Fruit fly (Drosophila melanogaster) whole organism, prepupa: ENCODE data around the gene Polr2H.
A peak's percentile ranks its signal among the peaks of the same experiment; 100 is the strongest.

Experiments
- Blimp-1 ChIP-seq: fragments of 200-800 bp; sonication (Bioruptor generic); optimal IDR thresholded peaks from 3 replicates; lab custom pipeline; 2017; ENCODE audit warnings: missing biosample characterization, missing genetic modification characterization, mild to moderate bottlenecking, moderate library complexity, missing genetic modification reagents
- CG10631 ChIP-seq: fragments of 200-800 bp; sonication (Bioruptor generic); optimal IDR thresholded peaks from 2 replicates; lab custom pipeline; 2016; ENCODE audit warnings: missing biosample characterization, missing genetic modification characterization
- CG11294 ChIP-seq: fragments of 200-800 bp; sonication (Bioruptor generic); IDR thresholded peaks from 2 replicates; pipeline ENCODE4 v1.3.6; 2022; ENCODE audit warnings: missing biosample characterization, missing genetic modification characterization
- CG11762 ChIP-seq: fragments of 200-800 bp; sonication (Bioruptor generic); optimal IDR thresholded peaks from 3 replicates; lab custom pipeline; 2016; ENCODE audit warnings: missing biosample characterization, missing genetic modification characterization; ENCODE audit not compliant: insufficient read depth
- CG11902 ChIP-seq: fragments of 200-800 bp; sonication (Bioruptor generic); optimal IDR thresholded peaks from 3 replicates; lab custom pipeline; 2016; ENCODE audit warnings: missing biosample characterization, missing genetic modification characterization
- CG15336 ChIP-seq: fragments of 200-800 bp; sonication (Bioruptor generic); IDR thresholded peaks from 2 replicates; pipeline ENCODE4 v1.3.6; 2022; ENCODE audit warnings: missing biosample characterization, missing genetic modification characterization
- CG1621 ChIP-seq: fragments of 200-800 bp; sonication (Bioruptor generic); optimal IDR thresholded peaks from 3 replicates; lab custom pipeline; 2018; ENCODE audit warnings: missing biosample characterization, mild to moderate bottlenecking, missing genetic modification characterization
- CG16779 ChIP-seq: fragments of 200-800 bp; sonication (Bioruptor generic); optimal IDR thresholded peaks from 3 replicates; lab custom pipeline; 2017; ENCODE audit warnings: missing biosample characterization, mild to moderate bottlenecking, missing genetic modification characterization
- CG3032 ChIP-seq: fragments of 200-800 bp; optimal IDR thresholded peaks from 2 replicates; lab custom pipeline; 2019; ENCODE audit warnings: missing biosample characterization, mild to moderate bottlenecking, missing genetic modification characterization, moderate library complexity
- CG34406 ChIP-seq: fragments of 200-800 bp; sonication (Bioruptor generic); optimal IDR thresholded peaks from 3 replicates; lab custom pipeline; 2016; ENCODE audit warnings: missing biosample characterization, missing genetic modification characterization
- CG3919 ChIP-seq: fragments of 200-800 bp; sonication (Bioruptor generic); optimal IDR thresholded peaks from 3 replicates; lab custom pipeline; 2016; ENCODE audit warnings: missing biosample characterization, missing genetic modification characterization
- CG6163 ChIP-seq: fragments of 200-800 bp; sonication (Bioruptor generic); IDR thresholded peaks from 3 replicates; pipeline ENCODE4 v1.3.6; 2022; ENCODE audit warnings: missing biosample characterization, missing genetic modification characterization
- CG6792 ChIP-seq: fragments of 200-800 bp; sonication (Bioruptor generic); optimal IDR thresholded peaks from 3 replicates; lab custom pipeline; 2016; ENCODE audit warnings: missing biosample characterization, missing genetic modification characterization
- CG8632 ChIP-seq: fragments of 200-800 bp; sonication (Bioruptor generic); optimal IDR thresholded peaks from 3 replicates; lab custom pipeline; 2016; ENCODE audit warnings: missing biosample characterization, missing genetic modification characterization
- CG9139 ChIP-seq: fragments of 200-800 bp; sonication (Bioruptor generic); optimal IDR thresholded peaks from 3 replicates; lab custom pipeline; 2017; ENCODE audit warnings: missing biosample characterization, mild to moderate bottlenecking, missing genetic modification characterization
- Eip78C ChIP-seq: fragments of 200-800 bp; sonication (Bioruptor generic); peaks from one replicate; lab custom pipeline; 2016; ENCODE audit warnings: missing biosample characterization, missing genetic modification characterization
- Ets21C ChIP-seq: fragments of 200-800 bp; sonication (Bioruptor generic); optimal IDR thresholded peaks from 3 replicates; lab custom pipeline; 2016; ENCODE audit warnings: missing biosample characterization, missing genetic modification characterization
- Ets96B ChIP-seq: fragments of 200-800 bp; optimal IDR thresholded peaks from 2 replicates; lab custom pipeline; 2019; ENCODE audit warnings: missing biosample characterization, mild to moderate bottlenecking, missing genetic modification characterization, moderate library complexity
- Gug ChIP-seq: fragments of 200-800 bp; sonication (Bioruptor generic); IDR thresholded peaks from 2 replicates; pipeline ENCODE4 v1.3.6; 2022; ENCODE audit warnings: missing biosample characterization, missing genetic modification characterization
- Hr4 ChIP-seq: fragments of 200-800 bp; sonication (Bioruptor generic); optimal IDR thresholded peaks from 3 replicates; lab custom pipeline; 2016; ENCODE audit warnings: missing biosample characterization, missing genetic modification characterization
- Lpt ChIP-seq: fragments of 200-800 bp; sonication (Bioruptor generic); optimal IDR thresholded peaks from 3 replicates; lab custom pipeline; 2016; ENCODE audit warnings: missing biosample characterization, missing genetic modification characterization
- Met ChIP-seq: fragments of 200-800 bp; sonication (Bioruptor generic); optimal IDR thresholded peaks from 3 replicates; lab custom pipeline; 2016; ENCODE audit warnings: missing biosample characterization, missing genetic modification characterization
- OdsH ChIP-seq: fragments of 200-800 bp; sonication (Bioruptor generic); optimal IDR thresholded peaks from 3 replicates; lab custom pipeline; 2016; ENCODE audit warnings: missing biosample characterization, missing genetic modification characterization
- Sox102F ChIP-seq: fragments of 200-800 bp; sonication (Bioruptor generic); optimal IDR thresholded peaks from 2 replicates; lab custom pipeline; 2016; ENCODE audit warnings: missing biosample characterization, mild to moderate bottlenecking, missing genetic modification characterization
- Sox14 ChIP-seq: fragments of 200-800 bp; sonication (Bioruptor generic); optimal IDR thresholded peaks from 3 replicates; lab custom pipeline; 2016; ENCODE audit warnings: missing biosample characterization, missing genetic modification characterization
- achi ChIP-seq: fragments of 200-800 bp; sonication (Bioruptor generic); optimal IDR thresholded peaks from 3 replicates; lab custom pipeline; 2016; ENCODE audit warnings: missing biosample characterization, missing genetic modification characterization
- acj6 ChIP-seq: fragments of 200-800 bp; sonication (Bioruptor generic); optimal IDR thresholded peaks from 3 replicates; lab custom pipeline; 2016; ENCODE audit warnings: missing biosample characterization, missing genetic modification characterization
- dac ChIP-seq: fragments of 200-800 bp; sonication (Bioruptor generic); optimal IDR thresholded peaks from 2 replicates; lab custom pipeline; 2017; ENCODE audit warnings: missing biosample characterization, mild to moderate bottlenecking, missing genetic modification characterization
- dsx ChIP-seq: fragments of 200-800 bp; optimal IDR thresholded peaks from 3 replicates; lab custom pipeline; 2019; ENCODE audit warnings: missing biosample characterization, mild to moderate bottlenecking, missing genetic modification characterization, moderate library complexity; ENCODE audit not compliant: poor library complexity, severe bottlenecking
- esn ChIP-seq: fragments of 200-800 bp; sonication (Bioruptor generic); optimal IDR thresholded peaks from 2 replicates; lab custom pipeline; 2016; ENCODE audit warnings: missing biosample characterization, mild to moderate bottlenecking, missing genetic modification characterization, moderate library complexity
- fd59A ChIP-seq: fragments of 200-800 bp; sonication (Bioruptor generic); optimal IDR thresholded peaks from 2 replicates; lab custom pipeline; 2017; ENCODE audit warnings: missing biosample characterization, mild to moderate bottlenecking, missing genetic modification characterization, missing genetic modification reagents
- fkh ChIP-seq: fragments of 200-800 bp; sonication (Bioruptor generic); optimal IDR thresholded peaks from 3 replicates; lab custom pipeline; 2017; ENCODE audit warnings: missing biosample characterization, mild to moderate bottlenecking, missing genetic modification characterization, moderate library complexity
- net ChIP-seq: fragments of 200-800 bp; sonication (Bioruptor generic); optimal IDR thresholded peaks from 3 replicates; lab custom pipeline; 2016; ENCODE audit warnings: missing biosample characterization, missing genetic modification characterization
- pdm3 ChIP-seq: fragments of 200-800 bp; sonication (Bioruptor generic); optimal IDR thresholded peaks from 3 replicates; lab custom pipeline; 2016; ENCODE audit warnings: missing biosample characterization, missing genetic modification characterization
- salr ChIP-seq, 2 experiments: fragments of 200-800 bp; sonication (Bioruptor generic); optimal IDR thresholded peaks; 3 replicates each; lab custom pipeline; 2016 to 2018; ENCODE audit warnings: missing biosample characterization in 2 of 2, missing genetic modification characterization in 2 of 2, mild to moderate bottlenecking in 1 of 2
- spab ChIP-seq: fragments of 200-800 bp; sonication (Bioruptor generic); optimal IDR thresholded peaks from 2 replicates; lab custom pipeline; 2017; ENCODE audit warnings: missing biosample characterization, mild to moderate bottlenecking, missing genetic modification characterization, missing genetic modification reagents
- ss ChIP-seq, 2 experiments: fragments of 200-800 bp; sonication (Bioruptor generic); optimal IDR thresholded peaks; 2 replicates in 1 of 2; 3 replicates in 1 of 2; lab custom pipeline; 2017 to 2018; ENCODE audit warnings: mild to moderate bottlenecking in 2 of 2, missing biosample characterization in 2 of 2, missing genetic modification characterization in 2 of 2, moderate library complexity in 1 of 2
- svp ChIP-seq: fragments of 200-800 bp; sonication (Bioruptor generic); peaks from one replicate; lab custom pipeline; 2016; ENCODE audit warnings: missing biosample characterization, missing genetic modification characterization
- topi ChIP-seq: fragments of 200-800 bp; sonication (Bioruptor generic); optimal IDR thresholded peaks from 3 replicates; lab custom pipeline; 2016; ENCODE audit warnings: missing biosample characterization, missing genetic modification characterization
- vri ChIP-seq: fragments of 200-800 bp; sonication (Bioruptor generic); optimal IDR thresholded peaks from 3 replicates; lab custom pipeline; 2016; ENCODE audit warnings: missing biosample characterization, mild to moderate bottlenecking, missing genetic modification characterization

Polr2H gene

DNA sequence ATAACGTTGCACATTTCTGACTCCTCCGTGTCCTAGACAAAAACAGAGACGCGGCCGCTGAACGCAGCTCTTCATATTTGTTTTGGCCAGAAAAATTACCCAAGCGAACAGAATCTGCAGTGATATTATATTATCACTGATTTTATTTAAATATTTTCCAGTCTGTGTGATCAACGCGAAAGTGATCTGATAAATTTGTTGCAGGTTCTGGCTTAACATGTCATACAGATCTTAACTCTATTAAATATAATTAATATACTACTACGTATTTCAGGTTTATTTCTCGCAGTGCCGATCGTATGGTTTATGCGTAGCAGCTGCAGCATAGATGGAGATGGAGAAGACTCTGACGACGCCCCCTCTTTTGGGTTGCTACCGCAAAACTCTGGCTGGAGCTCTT, 7.9 kb upstream of the Polr2H start (continued):
- peak; percentile 21 for TF ChIP-seq net (GFP tag; lab: Kevin White, UChicago)
- TF ChIP-seq OdsH, result peak; percentile 28
- TF ChIP-seq topi, result peak; percentile 15
- TF ChIP-seq spab, result peak; percentile 55

DNA sequence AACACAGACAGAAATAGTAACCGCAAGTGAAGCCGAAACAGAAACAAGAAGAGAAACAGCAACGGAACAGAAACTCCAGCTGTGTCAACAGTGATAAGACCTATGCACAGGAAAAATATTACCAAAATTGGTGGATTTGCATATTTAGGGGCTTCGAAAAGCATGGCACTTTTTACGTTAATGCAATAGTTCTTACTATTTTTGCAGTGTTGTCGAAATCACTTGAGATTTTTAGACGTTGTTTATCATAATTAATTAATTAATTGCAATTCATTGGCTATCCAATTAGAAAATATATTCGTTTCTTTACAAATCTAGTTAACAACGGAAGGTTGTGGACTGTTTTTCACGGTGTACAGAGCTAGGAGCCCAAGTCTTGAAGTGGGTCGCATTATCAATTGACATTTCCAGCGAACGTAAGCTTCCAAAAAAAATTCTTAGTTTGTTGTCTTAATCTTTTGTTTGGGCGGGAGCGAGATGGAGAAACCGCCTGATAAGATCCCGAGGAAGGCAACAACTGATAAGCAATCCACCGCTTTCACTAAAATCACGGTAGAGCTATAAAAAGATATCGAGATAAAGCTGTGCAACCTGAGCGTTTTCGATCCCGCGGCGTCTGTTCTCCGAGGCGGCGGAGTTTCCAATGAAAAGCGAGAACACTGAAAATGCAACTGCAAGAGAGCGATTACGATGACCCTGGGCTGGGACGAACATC, 1.6 kb upstream of the Polr2H start:
- TF ChIP-seq svp (GFP tag; lab: Kevin White, UChicago), result peak; percentile 62
- TF ChIP-seq Eip78C (GFP tag; lab: Kevin White, UChicago), result peak; percentile 47
- no peak for TF ChIP-seq Lpt (GFP tag; lab: Kevin White, UChicago)
- TF ChIP-seq fkh (GFP tag; lab: Kevin White, UChicago), result peak; percentile 51

DNA sequence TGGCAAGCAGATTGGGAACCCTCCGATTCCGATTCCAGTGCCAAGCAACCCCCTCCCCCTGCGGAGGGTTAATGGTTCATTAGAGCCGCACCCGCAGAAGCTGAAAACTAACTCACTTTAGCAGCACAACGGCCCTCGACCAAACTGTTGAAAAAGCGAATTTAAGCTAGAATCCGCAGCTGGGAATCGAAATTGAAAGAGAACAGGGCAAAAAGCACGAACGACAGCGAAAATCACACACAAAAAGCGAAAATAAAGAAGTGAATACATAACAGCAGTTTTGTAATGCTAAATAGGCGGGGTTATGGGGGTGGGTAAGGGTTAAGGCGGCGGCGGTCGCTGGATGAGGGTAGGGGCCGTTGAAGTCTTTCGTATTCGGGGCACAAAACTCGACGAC, 1.0 kb upstream of the Polr2H start:
- TF ChIP-seq OdsH, result no peak
- no peak for TF ChIP-seq CG11294 (GFP tag; lab: Robert Waterston, UW)
- TF ChIP-seq Met, result no peak
- TF ChIP-seq CG6163 (GFP tag; lab: Robert Waterston, UW), result no peak
- no peak for TF ChIP-seq CG8632 (GFP tag; lab: Kevin White, UChicago)
- no peak for TF ChIP-seq CG10631 (GFP tag; lab: Kevin White, UChicago)
- no peak for TF ChIP-seq dsx (GFP tag; lab: Kevin White, UChicago)
- TF ChIP-seq topi, result no peak
- TF ChIP-seq CG11902 (GFP tag; lab: Kevin White, UChicago), result no peak
- TF ChIP-seq svp (GFP tag; lab: Kevin White, UChicago), result no peak
- TF ChIP-seq, all 60 proteins: peak for 0

DNA sequence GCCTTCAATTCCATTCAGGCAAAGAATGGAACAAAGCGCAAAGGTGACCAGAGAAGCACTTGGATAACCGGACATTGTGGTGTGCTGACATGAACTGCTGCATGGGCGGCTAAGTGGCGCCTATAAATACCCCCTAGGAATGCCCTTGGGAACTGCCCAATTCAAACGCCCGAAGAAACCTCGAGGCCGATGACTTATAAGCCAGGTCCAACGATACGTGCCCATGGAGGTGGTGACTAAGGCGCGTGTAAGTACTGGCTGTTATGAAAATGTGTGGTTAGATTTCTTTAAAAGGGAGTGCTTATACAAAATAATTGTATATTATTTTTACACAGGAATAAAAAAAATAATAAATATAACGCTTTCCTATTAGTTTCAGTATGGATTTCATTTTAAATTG, 1.6 kb downstream of the Polr2H start, which contains the start of gene CG14570:
Gene CG14570 (minus strand): TSS at position 101 of the 400 bp plus-strand sequence.
- TF ChIP-seq fd59A (GFP tag; lab: Kevin White, UChicago) (no peak), Met (no peak), acj6 (no peak), Gug (GFP tag; lab: Robert Waterston, UW) (no peak), CG11762 (GFP tag; lab: Kevin White, UChicago) (no peak), Sox14 (GFP tag; lab: Kevin White, UChicago) (no peak), vri (no peak), Blimp-1 (GFP tag; lab: Kevin White, UChicago) (no peak), salr (GFP tag; optimal IDR thresholded peaks at IDR 0.05; lab: Kevin White, UChicago) (no peak), esn (GFP tag; lab: Kevin White, UChicago) (no peak), dac (no peak), Eip78C (GFP tag; lab: Kevin White, UChicago) (no peak), CG6792 (GFP tag; lab: Kevin White, UChicago) (no peak), CG16779 (tag; lab: Kevin White, UChicago) (no peak), CG34406 (GFP tag; lab: Kevin White, UChicago) (no peak), Ets21C (no peak), Hr4 (GFP tag; lab: Kevin White, UChicago) (no peak)

DNA sequence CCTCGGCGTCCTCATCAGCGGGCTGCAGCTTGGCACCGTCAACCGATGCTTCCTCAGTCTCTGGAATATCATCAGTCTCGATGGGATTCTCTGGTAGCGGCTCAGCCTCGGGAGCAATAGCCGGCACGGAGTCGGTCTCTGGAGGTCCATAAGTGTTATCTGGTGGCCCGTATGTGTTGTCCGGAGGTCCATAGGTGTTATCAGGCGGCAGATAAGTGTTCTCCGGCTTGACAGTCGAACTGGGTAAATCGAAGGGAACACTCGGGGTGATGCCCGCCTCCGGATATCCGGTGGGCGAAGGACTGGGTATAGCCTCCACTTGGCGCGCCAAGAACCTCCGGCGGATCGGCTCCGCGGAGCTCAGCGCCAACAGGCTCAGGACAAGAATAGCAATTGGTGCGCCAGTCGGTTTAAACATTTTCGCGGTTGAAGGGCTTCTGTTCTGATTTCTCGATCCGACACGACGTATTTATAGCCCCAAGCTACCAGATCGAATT, 2.4 kb downstream of the Polr2H start, which contains the start of gene CG14569:
Gene CG14569 (minus strand): TSS at position 447 of the 497 bp plus-strand sequence.
- peak; percentile 97 for TF ChIP-seq svp (GFP tag; lab: Kevin White, UChicago)
- no peak for TF ChIP-seq achi (GFP tag; lab: Kevin White, UChicago)
- TF ChIP-seq, all 60 proteins: peak for 1

DNA sequence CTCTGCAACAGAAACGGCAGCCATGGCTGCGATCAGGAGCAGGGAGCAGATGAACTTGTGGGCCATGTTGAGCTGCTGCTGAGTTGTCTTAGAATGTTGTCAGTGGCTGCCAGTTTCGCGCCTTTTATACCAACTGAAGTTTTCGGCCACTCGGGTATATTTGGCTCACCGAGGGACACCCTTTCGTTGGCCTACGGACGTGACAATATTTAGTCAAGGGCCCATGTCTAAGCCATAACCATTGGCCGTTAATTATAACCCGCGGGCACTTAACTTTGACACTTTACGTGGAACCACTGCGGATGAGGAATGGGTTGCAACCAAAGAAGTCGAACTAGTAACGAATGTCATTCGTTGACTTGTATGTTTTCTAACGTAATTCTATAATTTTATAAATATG, 4.7 kb downstream of the Polr2H start, which contains the start of gene CG14568:
Gene CG14568 (minus strand): TSS at position 101 of the 400 bp plus-strand sequence.
- TF ChIP-seq CG11294 (GFP tag; lab: Robert Waterston, UW) (no peak), CG34406 (GFP tag; lab: Kevin White, UChicago) (no peak), CG3032 (tag; lab: Kevin White, UChicago) (no peak), salr (GFP tag; optimal IDR thresholded peaks at IDR 0.05; lab: Kevin White, UChicago) (no peak), ss (GFP tag; optimal IDR thresholded peaks at IDR 0.05; lab: Kevin White, UChicago) (no peak), CG1621 (no peak), topi (no peak), net (GFP tag; lab: Kevin White, UChicago) (no peak), CG15336 (GFP tag; lab: Robert Waterston, UW) (no peak), pdm3 (GFP tag; lab: Kevin White, UChicago) (no peak), Ets96B (no peak), CG9139 (no peak), Eip78C (GFP tag; lab: Kevin White, UChicago) (no peak), CG3919 (GFP tag; lab: Kevin White, UChicago) (no peak), dsx (GFP tag; lab: Kevin White, UChicago) (no peak), CG11902 (GFP tag; lab: Kevin White, UChicago) (no peak), Sox102F (GFP tag; lab: Kevin White, UChicago) (no peak), Blimp-1 (GFP tag; lab: Kevin White, UChicago) (no peak), spab (no peak)
